Worm (Caenorhabditis elegans) whole organism, L4 larva: ENCODE data around the gene ZK673.1.
A peak's percentile ranks its signal among the peaks of the same experiment; 100 is the strongest.

Experiments
- T26A8.4 ChIP-seq: fragments of 200-800 bp; sonication (Bioruptor generic); IDR thresholded peaks from 2 replicates; pipeline ENCODE4 v1.3.6; 2022; ENCODE audit warnings: missing genetic modification characterization, missing compliant biosample characterization
- lin-15B ChIP-seq: fragments of 150-350 bp; sonication (generic microtip); optimal IDR thresholded peaks from 3 replicates; lab custom pipeline; 2014; ENCODE audit warnings: missing biosample characterization, missing genetic modification characterization
- nhr-28 ChIP-seq: fragments of 150-350 bp; optimal IDR thresholded peaks from 2 replicates; lab custom pipeline; 2014; ENCODE audit warnings: missing biosample characterization, missing genetic modification characterization
- php-3 ChIP-seq: fragments of 200-800 bp; sonication (Bioruptor generic); IDR thresholded peaks from 2 replicates; pipeline ENCODE4 v1.3.6; 2022; ENCODE audit warnings: missing genetic modification reagents, missing genetic modification characterization, missing compliant biosample characterization
- snpc-1.2 ChIP-seq: fragments of 200-800 bp; sonication (Bioruptor generic); IDR thresholded peaks from 2 replicates; pipeline ENCODE4 v1.3.6; 2022; ENCODE audit warnings: missing genetic modification reagents, missing genetic modification characterization, missing compliant biosample characterization
- unc-62 ChIP-seq, 3 experiments: fragments of 150-350 bp in 1 of 3; sonication (generic microtip); optimal IDR thresholded peaks in 2 of 3; peaks in 1 of 3; 1 replicate in 1 of 3; 2 replicates in 2 of 3; lab custom pipeline; 2014 to 2017; ENCODE audit warnings: missing biosample characterization in 3 of 3, missing genetic modification characterization in 3 of 3, missing genetic modification reagents in 3 of 3, missing genotype in 1 of 3

ce11 chrII:10393282-10394179, 49.4 kb upstream of the ZK673.1 start, which contains the start of gene gpd-1:
- no peak for TF ChIP-seq unc-62 (GFP tag; optimal IDR thresholded peaks at IDR 0.05 in 1 of 2; lab: Kevin White, UChicago)
- no peak for TF ChIP-seq unc-62 (tag; optimal IDR thresholded peaks at IDR 0.05; lab: Kevin White, UChicago)
- 0 out of 2 replicates have a peak, but pooled peaks have one; percentile 11 for TF ChIP-seq snpc-1.2 (GFP tag; lab: Robert Waterston, UW)
- TF ChIP-seq T26A8.4 = 0 out of 2 replicates have a peak, but pooled peaks have one; percentile 12
- no peak for TF ChIP-seq lin-15B (tag; lab: Kevin White, UChicago)
- TF ChIP-seq php-3 (GFP tag; lab: Robert Waterston, UW) = 0 out of 2 replicates have a peak, but pooled peaks have one; percentile 13
- TF ChIP-seq nhr-28 (tag; lab: Kevin White, UChicago) = no peak
